Worm (Caenorhabditis elegans): ENCODE data around the gene F14F3.4.

The F14F3.4 gene

DNA sequence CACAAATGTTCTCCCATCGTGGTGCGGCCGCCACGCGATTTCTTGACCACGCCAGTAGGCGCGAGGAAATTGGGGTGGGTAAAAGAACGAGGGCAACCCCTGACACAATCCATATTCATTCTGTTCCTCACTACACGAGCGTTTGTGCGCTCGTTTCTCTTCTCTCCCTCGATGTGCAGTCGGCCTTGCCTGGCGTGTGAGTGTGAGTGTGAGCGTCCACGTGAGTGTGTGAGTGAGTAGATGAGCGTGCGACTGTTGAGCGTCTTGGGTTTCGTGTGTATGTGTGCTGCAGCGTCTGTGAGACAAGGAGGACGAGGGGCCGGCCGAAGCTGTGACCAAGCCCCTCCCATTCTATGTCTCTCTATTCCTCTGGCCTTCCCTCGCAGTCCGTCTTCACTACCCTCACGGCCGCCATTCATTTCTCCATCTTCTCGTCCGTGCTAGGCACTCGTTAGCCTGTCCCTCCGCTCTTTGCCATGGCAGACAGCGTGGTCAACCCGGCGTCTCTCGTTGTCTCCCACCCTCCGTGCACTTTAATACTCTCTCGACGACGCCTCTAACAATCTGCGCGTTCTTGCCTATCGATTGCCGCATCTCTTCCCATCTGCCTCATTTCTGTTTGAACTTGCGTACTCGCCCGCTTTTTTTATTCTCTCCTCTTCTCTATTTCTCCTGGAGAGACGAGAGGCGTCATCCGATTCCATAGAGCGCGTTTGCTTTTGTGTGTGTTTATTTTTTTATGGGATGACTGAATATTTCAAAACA, 47.4 kb upstream of the F14F3.4 start (continued):
- TF ChIP-seq eor-1 (tag; optimal IDR thresholded peaks at IDR 0.05) (peak in 1 of 2 experiments; percentile 43), ztf-4 (tag; optimal IDR thresholded peaks at IDR 0.05) (no peak), elt-1 (tag; optimal IDR thresholded peaks at IDR 0.05) (peak; percentile 80), nhr-28 (tag; optimal IDR thresholded peaks at IDR 0.05) (no peak), nhr-23 (tag; optimal IDR thresholded peaks at IDR 0.05) (peak; percentile 94), nfya-1 (tag; optimal IDR thresholded peaks at IDR 0.05; ENCODE audit: insufficient read depth) (peak; percentile 94), ceh-9 (tag; optimal IDR thresholded peaks at IDR 0.05) (no peak)

DNA sequence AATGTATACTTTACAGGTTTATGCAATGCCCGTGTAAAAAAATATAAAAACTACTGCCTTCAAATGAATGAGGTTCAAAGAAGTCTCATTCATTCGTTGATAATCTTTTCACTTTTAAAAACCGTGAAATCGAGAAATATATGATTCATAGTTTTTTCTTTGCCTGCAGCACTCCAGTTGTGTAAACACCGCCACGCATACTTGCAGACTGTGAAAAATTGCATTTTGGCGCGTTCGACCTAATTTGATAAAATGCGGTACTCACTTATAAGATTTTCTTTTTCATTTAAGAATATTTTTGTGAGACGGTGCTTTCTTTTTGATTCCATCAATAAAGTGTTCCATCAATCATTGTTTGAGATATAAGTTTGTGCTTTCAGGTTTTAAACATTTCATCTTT, 45.6 kb upstream of the F14F3.4 start:
- peak; percentile 16 for TF ChIP-seq elt-2 (tag; optimal IDR thresholded peaks at IDR 0.05)
- no peak for TF ChIP-seq nhr-28 (tag; optimal IDR thresholded peaks at IDR 0.05)
- peak; percentile 25 for TF ChIP-seq nhr-25 (tag; optimal IDR thresholded peaks at IDR 0.05)
- peak; percentile 61 for TF ChIP-seq nfya-1 (tag; optimal IDR thresholded peaks at IDR 0.05; ENCODE audit: insufficient read depth)
- no peak for TF ChIP-seq ceh-9 (tag; optimal IDR thresholded peaks at IDR 0.05)
- TF ChIP-seq ama-1 (optimal IDR thresholded peaks at IDR 0.05), result no peak
- peak; percentile 11 for TF ChIP-seq hmg-11 (tag; optimal IDR thresholded peaks at IDR 0.05)
- peak; percentile 10 for TF ChIP-seq pqm-1 (tag; optimal IDR thresholded peaks at IDR 0.05)
- TF ChIP-seq fkh-2 (tag; optimal IDR thresholded peaks at IDR 0.05), result no peak
- TF ChIP-seq pha-4 (tag; optimal IDR thresholded peaks at IDR 0.05), result peak; percentile 60
- no peak for TF ChIP-seq mdl-1 (tag; optimal IDR thresholded peaks at IDR 0.05)
- TF ChIP-seq mml-1 (tag; optimal IDR thresholded peaks at IDR 0.05), result no peak
- TF ChIP-seq ZK546.5 (tag; optimal IDR thresholded peaks at IDR 0.05), result no peak
- peak; percentile 10 for TF ChIP-seq egl-5 (tag; optimal IDR thresholded peaks at IDR 0.05)
- TF ChIP-seq nhr-23 (tag; optimal IDR thresholded peaks at IDR 0.05), result peak; percentile 35
- TF ChIP-seq lsy-12 (tag; optimal IDR thresholded peaks at IDR 0.05), result no peak
- no peak for TF ChIP-seq tbx-2 (tag; optimal IDR thresholded peaks at IDR 0.05)

DNA sequence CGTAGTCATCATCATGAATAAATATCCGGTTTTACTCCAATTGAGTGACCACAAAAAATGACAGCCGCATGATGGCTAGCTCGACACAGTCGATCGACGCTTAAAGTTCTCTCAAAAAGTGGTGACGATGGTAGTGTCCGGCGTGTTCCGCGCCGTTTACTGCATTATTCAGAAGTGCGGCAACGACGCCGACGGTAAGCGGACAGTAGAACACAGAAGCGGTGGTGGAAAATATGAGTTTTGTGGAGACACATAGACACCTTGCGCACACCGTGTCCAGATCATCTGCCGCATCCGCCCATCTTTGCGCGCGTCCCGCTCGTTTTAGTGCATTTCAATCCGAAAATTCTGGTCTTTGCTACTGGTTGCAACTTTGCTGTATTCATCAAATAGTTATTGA, 38.0 kb upstream of the F14F3.4 start, which contains the start of gene F59F5.7:
Gene F59F5.7, plus strand, starts transcription at position 301 of the 400 bp plus-strand sequence.
- TF ChIP-seq fkh-10 (GFP tag; optimal IDR thresholded peaks at IDR 0.05) (no peak), pha-4 (tag; optimal IDR thresholded peaks at IDR 0.05) (no peak), ztf-11 (tag; optimal IDR thresholded peaks at IDR 0.05) (no peak), R02D3.7 (tag; optimal IDR thresholded peaks at IDR 0.05) (no peak), ZK546.5 (tag; optimal IDR thresholded peaks at IDR 0.05) (no peak), jun-1 (tag; optimal IDR thresholded peaks at IDR 0.05) (no peak), nhr-23 (tag; optimal IDR thresholded peaks at IDR 0.05) (no peak), tbx-2 (tag; optimal IDR thresholded peaks at IDR 0.05) (no peak), nhr-67 (tag; optimal IDR thresholded peaks at IDR 0.05) (no peak), ama-1 (optimal IDR thresholded peaks at IDR 0.05) (no peak), egl-5 (tag; optimal IDR thresholded peaks at IDR 0.05) (no peak), nhr-43 (tag; optimal IDR thresholded peaks at IDR 0.05; ENCODE audit: poor library complexity, severe bottlenecking) (no peak)

DNA sequence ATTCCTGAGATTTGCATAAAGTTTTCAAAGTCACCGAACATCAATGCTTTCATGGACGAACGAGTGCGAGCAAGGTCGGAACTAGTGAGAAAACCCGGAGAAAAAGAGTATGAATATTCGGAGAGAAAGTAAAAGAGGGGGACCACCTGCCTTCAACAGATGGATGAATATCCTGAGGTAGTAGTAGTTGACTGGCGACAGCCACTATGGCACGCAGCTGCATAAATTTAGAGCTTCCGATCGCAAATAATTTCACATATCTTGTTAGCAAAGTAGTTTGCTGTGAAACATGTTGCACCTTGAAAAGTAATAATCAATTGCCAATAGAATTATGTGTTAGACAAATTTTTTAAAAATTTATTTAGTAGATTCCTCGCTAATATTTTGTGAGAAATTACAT, 35.6 kb upstream of the F14F3.4 start:
- no peak for TF ChIP-seq mml-1 (tag; optimal IDR thresholded peaks at IDR 0.05)
- TF ChIP-seq nhr-28 (tag; optimal IDR thresholded peaks at IDR 0.05), result no peak
- TF ChIP-seq egl-27 (tag; optimal IDR thresholded peaks at IDR 0.05), result no peak
- no peak for TF ChIP-seq nhr-76 (tag; optimal IDR thresholded peaks at IDR 0.05)
- TF ChIP-seq ceh-16 (tag; optimal IDR thresholded peaks at IDR 0.05), result no peak
- TF ChIP-seq eor-1 (tag; optimal IDR thresholded peaks at IDR 0.05), result no peak
- TF ChIP-seq tbx-2 (tag; optimal IDR thresholded peaks at IDR 0.05), result no peak
- no peak for TF ChIP-seq mdl-1 (tag; optimal IDR thresholded peaks at IDR 0.05)
- TF ChIP-seq egl-5 (tag; optimal IDR thresholded peaks at IDR 0.05), result no peak
- no peak for TF ChIP-seq ztf-4 (tag; optimal IDR thresholded peaks at IDR 0.05)
- no peak for TF ChIP-seq ceh-82 (tag; optimal IDR thresholded peaks at IDR 0.05)
- no peak for TF ChIP-seq lin-39 (tag; optimal IDR thresholded peaks at IDR 0.05)

DNA sequence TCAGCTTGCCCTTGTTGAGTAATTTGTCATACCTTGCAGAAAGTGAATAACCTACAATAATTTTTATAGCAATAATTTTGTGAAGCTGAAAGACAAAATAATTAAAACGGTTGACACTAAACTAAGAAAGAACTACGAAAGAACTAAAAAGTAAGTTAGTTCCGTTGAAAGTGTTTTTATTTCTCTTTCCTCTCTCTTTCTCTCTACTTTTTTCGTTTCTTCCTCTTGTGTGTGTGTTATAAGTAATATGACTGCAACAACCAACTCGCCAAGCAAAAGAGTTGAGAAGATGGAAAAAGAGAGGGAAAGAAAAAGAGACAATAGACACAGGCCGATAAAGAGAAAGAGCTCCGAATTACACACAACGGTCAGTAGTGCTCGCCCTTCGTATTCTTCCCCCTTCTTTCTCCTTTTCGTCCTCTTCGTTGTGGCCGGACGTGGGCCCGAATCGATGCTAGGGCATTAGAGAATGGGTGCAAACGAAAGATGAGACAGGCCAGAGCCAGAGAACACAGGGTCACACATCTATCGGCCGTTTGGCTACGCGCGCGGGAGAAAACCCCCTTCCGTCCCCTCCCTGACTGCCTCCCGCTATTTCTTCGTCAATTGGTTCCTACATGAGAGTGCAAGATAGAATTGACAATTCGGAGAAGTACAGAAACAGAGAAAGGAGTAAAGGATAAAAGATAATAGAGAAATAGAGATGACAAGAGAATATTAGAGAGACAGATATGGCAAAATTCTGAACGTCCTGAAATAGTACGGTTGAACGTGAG, 34.2 kb upstream of the F14F3.4 start, which contains the start of gene syd-2:
Gene syd-2, minus strand, starts transcription at position 51 of the 776 bp plus-strand sequence.
- TF ChIP-seq hmg-11 (tag; optimal IDR thresholded peaks at IDR 0.05) (peak; percentile 95), nfya-1 (tag; optimal IDR thresholded peaks at IDR 0.05; ENCODE audit: insufficient read depth) (peak; percentile 75), ceh-28 (tag; optimal IDR thresholded peaks at IDR 0.05) (peak; percentile 70), nhr-43 (tag; optimal IDR thresholded peaks at IDR 0.05; ENCODE audit: poor library complexity, severe bottlenecking) (no peak), lsy-12 (tag; optimal IDR thresholded peaks at IDR 0.05) (peak; percentile 30), skn-1 (tag; optimal IDR thresholded peaks at IDR 0.05) (peak; percentile 6), R02D3.7 (tag; optimal IDR thresholded peaks at IDR 0.05) (peak; percentile 19), daf-12 (tag; optimal IDR thresholded peaks at IDR 0.05) (no peak), jun-1 (tag; optimal IDR thresholded peaks at IDR 0.05) (peak; percentile 35), nhr-23 (tag; optimal IDR thresholded peaks at IDR 0.05) (peak; percentile 59), elt-2 (tag; optimal IDR thresholded peaks at IDR 0.05) (peak; percentile 34), elt-1 (tag; optimal IDR thresholded peaks at IDR 0.05) (no peak), aly-2 (tag; optimal IDR thresholded peaks at IDR 0.05) (no peak), fkh-10 (GFP tag; optimal IDR thresholded peaks at IDR 0.05) (peak; percentile 85), tbx-2 (tag; optimal IDR thresholded peaks at IDR 0.05) (peak; percentile 57), lin-15B (tag; optimal IDR thresholded peaks at IDR 0.05) (peak; percentile 55), pha-4 (tag; optimal IDR thresholded peaks at IDR 0.05) (peak; percentile 68), nhr-12 (tag; optimal IDR thresholded peaks at IDR 0.05) (no peak), egl-5 (tag; optimal IDR thresholded peaks at IDR 0.05) (peak; percentile 6), pqm-1 (tag; optimal IDR thresholded peaks at IDR 0.05) (peak; percentile 2), ceh-82 (tag; optimal IDR thresholded peaks at IDR 0.05) (no peak), lin-39 (tag; optimal IDR thresholded peaks at IDR 0.05) (peak; percentile 95), ztf-11 (tag; optimal IDR thresholded peaks at IDR 0.05) (no peak), nhr-28 (tag; optimal IDR thresholded peaks at IDR 0.05) (no peak), egl-27 (tag; optimal IDR thresholded peaks at IDR 0.05) (peak; percentile 4), nhr-25 (tag; optimal IDR thresholded peaks at IDR 0.05) (peak; percentile 27)

Measured in whole organism, L3 larva.